Worm (Caenorhabditis elegans) whole organism, L1 larva: ENCODE data around the gene nuaf-1.

ENCODE experiments used
- C04F5.9 ChIP-seq: sonication (generic microtip); optimal IDR thresholded peaks from 2 replicates; lab custom pipeline; 2016; ENCODE audit warnings: missing genetic modification characterization, missing compliant biosample characterization
- C16A3.4 ChIP-seq: fragments of 150-350 bp; optimal IDR thresholded peaks from 2 replicates; lab custom pipeline; 2014; ENCODE audit warnings: missing biosample characterization, missing genetic modification characterization
- C34B4.2 ChIP-seq: sonication (generic microtip); optimal IDR thresholded peaks from 2 replicates; lab custom pipeline; 2017; ENCODE audit warnings: mild to moderate bottlenecking, missing genetic modification characterization, missing compliant biosample characterization
- Y116A8C.19 ChIP-seq: sonication (generic microtip); optimal IDR thresholded peaks from 2 replicates; lab custom pipeline; 2016; ENCODE audit warnings: missing compliant biosample characterization, missing genetic modification characterization, borderline replicate concordance
- blmp-1 ChIP-seq: fragments of 150-350 bp; optimal IDR thresholded peaks from 2 replicates; lab custom pipeline; 2014; ENCODE audit warnings: missing biosample characterization, missing genetic modification characterization
- ces-1 ChIP-seq: fragments of 150-350 bp; optimal IDR thresholded peaks from 2 replicates; lab custom pipeline; 2014; ENCODE audit warnings: missing biosample characterization, missing genetic modification reagents, missing genetic modification characterization
- efl-1 ChIP-seq, 4 experiments: fragments of 150-350 bp; optimal IDR thresholded peaks in 3 of 4; peaks in 1 of 4; 1 replicate in 1 of 4; 2 replicates in 3 of 4; lab custom pipeline; 2014; ENCODE audit warnings: missing biosample characterization in 2 of 4, missing genetic modification characterization in 2 of 4, missing genetic modification reagents in 2 of 4
- egl-13 ChIP-seq: sonication (generic microtip); optimal IDR thresholded peaks from 2 replicates; lab custom pipeline; 2016; ENCODE audit warnings: missing genotype, missing genetic modification reagents, missing genetic modification characterization, missing compliant biosample characterization
- egl-27 ChIP-seq, 2 experiments: fragments of 150-350 bp in 1 of 2; sonication (generic microtip); optimal IDR thresholded peaks; 3 replicates each; lab custom pipeline; 2017 to 2018; ENCODE audit warnings: missing biosample characterization in 2 of 2, missing genetic modification characterization in 2 of 2, missing genetic modification reagents in 2 of 2
- elt-2 ChIP-seq: sonication (generic microtip); optimal IDR thresholded peaks from 2 replicates; lab custom pipeline; 2016; ENCODE audit warnings: missing genetic modification characterization, mild to moderate bottlenecking, inconsistent platforms, missing compliant biosample characterization, missing genetic modification reagents
- elt-3 ChIP-seq, 6 experiments: fragments of 150-350 bp in 1 of 6; sonication (generic microtip); optimal IDR thresholded peaks; 2 replicates each; lab custom pipeline; 2017 to 2018; ENCODE audit warnings: missing biosample characterization in 6 of 6, missing genetic modification characterization in 6 of 6, inconsistent platforms in 1 of 6
- fos-1 ChIP-seq: fragments of 150-350 bp; optimal IDR thresholded peaks from 2 replicates; lab custom pipeline; 2014; ENCODE audit warnings: missing biosample characterization, missing genetic modification characterization
- hlh-17 ChIP-seq: fragments of 200-800 bp; sonication (Bioruptor generic); optimal IDR thresholded peaks from 2 replicates; lab custom pipeline; 2018; ENCODE audit warnings: missing genetic modification characterization, mild to moderate bottlenecking, missing compliant biosample characterization, moderate library complexity, borderline replicate concordance
- irx-1 ChIP-seq: sonication (generic microtip); optimal IDR thresholded peaks from 2 replicates; lab custom pipeline; 2016; ENCODE audit warnings: missing genetic modification characterization, missing compliant biosample characterization
- isw-1 ChIP-seq: fragments of 200-800 bp; sonication (Bioruptor generic); IDR thresholded peaks from 2 replicates; pipeline ENCODE4 v1.3.6; 2022; ENCODE audit warnings: missing genetic modification characterization, missing compliant biosample characterization
- lin-35 ChIP-seq, 2 experiments: fragments of 150-350 bp; optimal IDR thresholded peaks; 2 replicates each; lab custom pipeline; 2014; ENCODE audit warnings: missing biosample characterization in 2 of 2, missing genetic modification characterization in 2 of 2, missing genetic modification reagents in 2 of 2
- lsy-2 ChIP-seq, 2 experiments: fragments of 150-350 bp; optimal IDR thresholded peaks; 2 replicates each; lab custom pipeline; 2014; ENCODE audit warnings: missing biosample characterization in 2 of 2, missing genetic modification characterization in 2 of 2
- mdl-1 ChIP-seq, 2 experiments: fragments of 150-350 bp; optimal IDR thresholded peaks; 2 replicates each; lab custom pipeline; 2014 to 2017; ENCODE audit warnings: missing biosample characterization in 2 of 2, missing genetic modification characterization in 2 of 2, inconsistent platforms in 1 of 2
- nhr-12 ChIP-seq: sonication (generic microtip); optimal IDR thresholded peaks from 2 replicates; lab custom pipeline; 2017; ENCODE audit warnings: missing biosample characterization, missing genetic modification characterization
- nhr-20 ChIP-seq: sonication (generic microtip); optimal IDR thresholded peaks from 2 replicates; lab custom pipeline; 2016; ENCODE audit warnings: mild to moderate bottlenecking, missing genetic modification characterization, missing compliant biosample characterization
- nhr-237 ChIP-seq: fragments of 150-350 bp; optimal IDR thresholded peaks from 2 replicates; lab custom pipeline; 2014; ENCODE audit warnings: missing biosample characterization, missing genetic modification characterization
- nhr-84 ChIP-seq: sonication (generic microtip); optimal IDR thresholded peaks from 2 replicates; lab custom pipeline; 2017; ENCODE audit warnings: missing biosample characterization, missing genetic modification characterization
- pax-3 ChIP-seq: fragments of 200-800 bp; sonication (Bioruptor generic); optimal IDR thresholded peaks from 2 replicates; lab custom pipeline; 2018; ENCODE audit warnings: mild to moderate bottlenecking, missing genetic modification characterization, moderate library complexity, missing compliant biosample characterization
- pqm-1 ChIP-seq: sonication (generic microtip); optimal IDR thresholded peaks from 3 replicates; lab custom pipeline; 2017; ENCODE audit warnings: missing biosample characterization, missing genetic modification characterization
- snu-23 ChIP-seq: sonication (generic microtip); optimal IDR thresholded peaks from 2 replicates; lab custom pipeline; 2016; ENCODE audit warnings: missing genetic modification characterization, missing compliant biosample characterization
- swsn-7 ChIP-seq: sonication (generic microtip); optimal IDR thresholded peaks from 2 replicates; lab custom pipeline; 2016; ENCODE audit warnings: missing genetic modification characterization, missing compliant biosample characterization
- unc-130 ChIP-seq: fragments of 150-350 bp; optimal IDR thresholded peaks from 2 replicates; lab custom pipeline; 2017; ENCODE audit warnings: missing biosample characterization, missing genetic modification characterization, inconsistent platforms
- unc-62 ChIP-seq: fragments of 150-350 bp; optimal IDR thresholded peaks from 2 replicates; lab custom pipeline; 2014; ENCODE audit warnings: missing biosample characterization, missing genetic modification reagents, missing genetic modification characterization
- unc-86 ChIP-seq: sonication (generic microtip); optimal IDR thresholded peaks from 2 replicates; lab custom pipeline; 2016; ENCODE audit warnings: missing genetic modification characterization, missing compliant biosample characterization
- zag-1 ChIP-seq: fragments of 150-350 bp; optimal IDR thresholded peaks from 2 replicates; lab custom pipeline; 2014; ENCODE audit warnings: missing biosample characterization, missing genetic modification characterization
- ztf-11 ChIP-seq, 2 experiments: sonication (generic microtip); optimal IDR thresholded peaks; 2 replicates each; lab custom pipeline; 2016 to 2017; ENCODE audit warnings: missing genetic modification characterization in 2 of 2, missing biosample characterization in 1 of 2, missing compliant biosample characterization in 1 of 2
- ztf-4 ChIP-seq: fragments of 150-350 bp; optimal IDR thresholded peaks from 2 replicates; lab custom pipeline; 2014; ENCODE audit warnings: missing biosample characterization, missing genetic modification characterization

nuaf-1 gene

ce11 chrV:13591504-13592174 is 23.2 kb upstream of the nuaf-1 start, which contains the start of gene tbcb-1 (continued):
- TF ChIP-seq irx-1 (tag; lab: Kevin White, UChicago) (peak; percentile 41), unc-130 (tag; lab: Kevin White, UChicago) (no peak), pax-3 (tag; lab: Kevin White, UChicago) (no peak), nhr-20 (tag; lab: Kevin White, UChicago) (peak; percentile 60), ztf-4 (no peak), snu-23 (GFP tag; lab: Kevin White, UChicago) (peak; percentile 56), lin-35 (GFP tag; optimal IDR thresholded peaks at IDR 0.05; lab: Kevin White, UChicago) (peak; percentile 47 to 52), nhr-237 (no peak), nhr-84 (tag; lab: Kevin White, UChicago) (no peak), zag-1 (tag; lab: Kevin White, UChicago) (no peak), ces-1 (GFP tag; lab: Kevin White, UChicago) (no peak), egl-27 (tag; optimal IDR thresholded peaks at IDR 0.05; lab: Kevin White, UChicago) (no peak), nhr-12 (tag; lab: Kevin White, UChicago) (no peak), lsy-2 (tag; optimal IDR thresholded peaks at IDR 0.05; lab: Kevin White, UChicago) (peak; percentile 46 to 53), hlh-17 (GFP tag; lab: Kevin White, UChicago) (no peak), C04F5.9 (tag; lab: Kevin White, UChicago) (no peak), pqm-1 (tag; lab: Kevin White, UChicago) (no peak)

ce11 chrV:13589494-13590176 is 21.2 kb upstream of the nuaf-1 start, which contains the start of the genes F53F4.2 and F53F4.18:
TSS of gene F53F4.2 (minus strand) at chrV:13589594.
TSS of gene F53F4.18 (plus strand) at chrV:13590126.
- TF ChIP-seq unc-62 (no peak), unc-86 (tag; lab: Kevin White, UChicago) (no peak), irx-1 (tag; lab: Kevin White, UChicago) (no peak)

- TF ChIP-seq swsn-7 (tag; lab: Kevin White, UChicago) (no peak), C16A3.4 (tag; lab: Kevin White, UChicago) (no peak), elt-3 (tag; optimal IDR thresholded peaks at IDR 0.05; lab: Kevin White, UChicago) (no peak), nhr-12 (tag; lab: Kevin White, UChicago) (no peak)
Observed at ce11 chrV:13587902-13588301, 19.5 kb upstream of the nuaf-1 start, which contains the start of gene F53F4.17. TSS of gene F53F4.17 (plus strand) at chrV:13588202.

ce11 chrV:13584484-13584883 is 16.1 kb upstream of the nuaf-1 start, which contains the start of gene F53F4.1:
TSS of gene F53F4.1 (plus strand) at chrV:13584784.
- TF ChIP-seq mdl-1 (tag; optimal IDR thresholded peaks at IDR 0.05; lab: Kevin White, UChicago) (no peak), zag-1 (tag; lab: Kevin White, UChicago) (no peak), C34B4.2 (no peak), isw-1 (no peak), blmp-1 (no peak), fos-1 (no peak), efl-1 (optimal IDR thresholded peaks at IDR 0.05; lab: Kevin White, UChicago) (no peak), efl-1 (GFP tag; optimal IDR thresholded peaks at IDR 0.05 in 1 of 2; lab: Kevin White, UChicago) (no peak), ztf-11 (tag; optimal IDR thresholded peaks at IDR 0.05; lab: Kevin White, UChicago) (no peak), egl-13 (tag; lab: Kevin White, UChicago) (no peak)

ce11 chrV:13580696-13581095 is 12.3 kb upstream of the nuaf-1 start, which contains the start of gene C50B8.5:
TSS of gene C50B8.5 (plus strand) at chrV:13580968.
- TF ChIP-seq Y116A8C.19 (tag; lab: Kevin White, UChicago) (no peak), elt-2 (tag; lab: Kevin White, UChicago) (peak; percentile 42)
